Worm (Caenorhabditis elegans) whole organism, L3 larva: ENCODE results near the gene dro-1.
A peak's percentile ranks its signal among the peaks of the same experiment; 100 is the strongest.

ENCODE experiments used
- R02D3.7 ChIP-seq: fragments of 150-350 bp; optimal IDR thresholded peaks from 2 replicates; lab custom pipeline; 2014; ENCODE audit warnings: missing biosample characterization, missing genetic modification characterization
- ZK546.5 ChIP-seq: sonication (generic microtip); optimal IDR thresholded peaks from 2 replicates; lab custom pipeline; 2017; ENCODE audit warnings: missing biosample characterization, missing genetic modification characterization
- aly-2 ChIP-seq: fragments of 150-350 bp; optimal IDR thresholded peaks from 2 replicates; lab custom pipeline; 2014; ENCODE audit warnings: missing biosample characterization, missing genetic modification characterization
- ama-1 ChIP-seq: fragments of 150-350 bp; optimal IDR thresholded peaks from 2 replicates; lab custom pipeline; 2018
- ceh-16 ChIP-seq: sonication (generic microtip); optimal IDR thresholded peaks from 2 replicates; lab custom pipeline; 2017; ENCODE audit warnings: missing biosample characterization, missing genetic modification characterization
- ceh-28 ChIP-seq: fragments of 150-350 bp; optimal IDR thresholded peaks from 2 replicates; lab custom pipeline; 2014; ENCODE audit warnings: missing biosample characterization, missing genetic modification reagents, missing genetic modification characterization
- ceh-82 ChIP-seq: fragments of 150-350 bp; optimal IDR thresholded peaks from 2 replicates; lab custom pipeline; 2014; ENCODE audit warnings: missing biosample characterization, missing genetic modification characterization
- ceh-9 ChIP-seq: sonication (generic microtip); optimal IDR thresholded peaks from 2 replicates; lab custom pipeline; 2018; ENCODE audit warnings: missing biosample characterization, missing genetic modification characterization
- daf-12 ChIP-seq: fragments of 150-350 bp; optimal IDR thresholded peaks from 2 replicates; lab custom pipeline; 2014; ENCODE audit warnings: missing biosample characterization, missing genetic modification reagents, missing genetic modification characterization
- egl-27 ChIP-seq: sonication (generic microtip); optimal IDR thresholded peaks from 4 replicates; lab custom pipeline; 2017; ENCODE audit warnings: missing biosample characterization, missing genetic modification reagents, missing genetic modification characterization
- egl-5 ChIP-seq: fragments of 150-350 bp; optimal IDR thresholded peaks from 2 replicates; lab custom pipeline; 2017; ENCODE audit warnings: missing biosample characterization, missing genetic modification reagents, missing genetic modification characterization, inconsistent platforms
- elt-1 ChIP-seq: fragments of 150-350 bp; optimal IDR thresholded peaks from 2 replicates; lab custom pipeline; 2014; ENCODE audit warnings: missing biosample characterization, missing genetic modification characterization
- elt-2 ChIP-seq: sonication (generic microtip); optimal IDR thresholded peaks from 2 replicates; lab custom pipeline; 2016; ENCODE audit warnings: missing genetic modification reagents, mild to moderate bottlenecking, missing genetic modification characterization, missing compliant biosample characterization
- elt-3 ChIP-seq, 3 experiments: fragments of 150-350 bp in 1 of 3; sonication (generic microtip) in 2 of 3; optimal IDR thresholded peaks; 2 replicates in 2 of 3; 4 replicates in 1 of 3; lab custom pipeline; 2014 to 2017; ENCODE audit warnings: missing biosample characterization in 3 of 3, missing genetic modification characterization in 3 of 3
- eor-1 ChIP-seq, 2 experiments: fragments of 150-350 bp; optimal IDR thresholded peaks; 2 replicates each; lab custom pipeline; 2014 to 2018; ENCODE audit warnings: missing biosample characterization in 2 of 2, missing genetic modification characterization in 2 of 2
- fkh-10 ChIP-seq: sonication (generic microtip); optimal IDR thresholded peaks from 2 replicates; lab custom pipeline; 2017; ENCODE audit warnings: missing biosample characterization, missing genetic modification reagents, missing genetic modification characterization
- fkh-2 ChIP-seq: fragments of 150-350 bp; optimal IDR thresholded peaks from 2 replicates; lab custom pipeline; 2014; ENCODE audit warnings: missing biosample characterization, missing genetic modification reagents, missing genetic modification characterization
- hmg-11 ChIP-seq: sonication (generic microtip); optimal IDR thresholded peaks from 2 replicates; lab custom pipeline; 2016; ENCODE audit warnings: missing genetic modification characterization, missing compliant biosample characterization
- jun-1 ChIP-seq: fragments of 150-350 bp; optimal IDR thresholded peaks from 2 replicates; lab custom pipeline; 2014; ENCODE audit warnings: missing biosample characterization, missing genetic modification reagents, missing genetic modification characterization
- lin-15B ChIP-seq: fragments of 150-350 bp; optimal IDR thresholded peaks from 2 replicates; lab custom pipeline; 2014; ENCODE audit warnings: missing biosample characterization, missing genetic modification characterization
- lin-39 ChIP-seq: fragments of 150-350 bp; optimal IDR thresholded peaks from 2 replicates; lab custom pipeline; 2018; ENCODE audit warnings: missing biosample characterization, missing genetic modification reagents, missing genetic modification characterization
- lsy-12 ChIP-seq: sonication (generic microtip); optimal IDR thresholded peaks from 2 replicates; lab custom pipeline; 2016; ENCODE audit warnings: mild to moderate bottlenecking, missing genetic modification characterization, missing compliant biosample characterization
- mdl-1 ChIP-seq: fragments of 150-350 bp; optimal IDR thresholded peaks from 2 replicates; lab custom pipeline; 2014; ENCODE audit warnings: missing biosample characterization, missing genetic modification characterization
- nfya-1 ChIP-seq: sonication (generic microtip); optimal IDR thresholded peaks from 2 replicates; lab custom pipeline; 2017; ENCODE audit warnings: missing genetic modification characterization, mild to moderate bottlenecking, missing compliant biosample characterization, antibody characterized with exemption, moderate library complexity; ENCODE audit not compliant: insufficient read depth
- nhr-12 ChIP-seq: fragments of 150-350 bp; optimal IDR thresholded peaks from 2 replicates; lab custom pipeline; 2014; ENCODE audit warnings: missing biosample characterization, missing genetic modification characterization
- nhr-23 ChIP-seq: fragments of 150-350 bp; optimal IDR thresholded peaks from 2 replicates; lab custom pipeline; 2014; ENCODE audit warnings: missing biosample characterization, missing genetic modification reagents, missing genetic modification characterization
- nhr-25 ChIP-seq: sonication (generic microtip); optimal IDR thresholded peaks from 2 replicates; lab custom pipeline; 2017; ENCODE audit warnings: missing biosample characterization, missing genetic modification characterization
- nhr-43 ChIP-seq: sonication (generic microtip); optimal IDR thresholded peaks from 2 replicates; lab custom pipeline; 2016; ENCODE audit warnings: mild to moderate bottlenecking, missing genetic modification characterization, missing compliant biosample characterization; ENCODE audit not compliant: poor library complexity, severe bottlenecking
- nhr-67 ChIP-seq: fragments of 150-350 bp; optimal IDR thresholded peaks from 2 replicates; lab custom pipeline; 2014; ENCODE audit warnings: missing biosample characterization, missing genetic modification characterization
- nhr-76 ChIP-seq: fragments of 150-350 bp; sonication (generic microtip); optimal IDR thresholded peaks from 5 replicates; lab custom pipeline; 2014; ENCODE audit warnings: missing biosample characterization, missing genetic modification characterization
- pha-4 ChIP-seq: fragments of 150-350 bp; optimal IDR thresholded peaks from 2 replicates; lab custom pipeline; 2014; ENCODE audit warnings: missing biosample characterization, missing genetic modification reagents, missing genetic modification characterization
- pqm-1 ChIP-seq: fragments of 150-350 bp; optimal IDR thresholded peaks from 2 replicates; lab custom pipeline; 2017; ENCODE audit warnings: missing biosample characterization, missing genetic modification characterization, inconsistent platforms
- sea-2 ChIP-seq: fragments of 150-350 bp; sonication (generic microtip); optimal IDR thresholded peaks from 4 replicates; lab custom pipeline; 2014; ENCODE audit warnings: missing biosample characterization, missing genetic modification reagents, missing genetic modification characterization
- skn-1 ChIP-seq: fragments of 150-350 bp; optimal IDR thresholded peaks from 2 replicates; lab custom pipeline; 2014; ENCODE audit warnings: missing biosample characterization, missing genetic modification characterization
- unc-62 ChIP-seq: fragments of 150-350 bp; sonication (generic microtip); optimal IDR thresholded peaks from 4 replicates; lab custom pipeline; 2014; ENCODE audit warnings: missing biosample characterization, missing genetic modification reagents, missing genetic modification characterization
- zag-1 ChIP-seq: fragments of 150-350 bp; optimal IDR thresholded peaks from 2 replicates; lab custom pipeline; 2014; ENCODE audit warnings: missing biosample characterization, missing genetic modification characterization
- ztf-4 ChIP-seq: fragments of 150-350 bp; optimal IDR thresholded peaks from 2 replicates; lab custom pipeline; 2014; ENCODE audit warnings: missing biosample characterization, missing genetic modification characterization

dro-1 gene

DNA sequence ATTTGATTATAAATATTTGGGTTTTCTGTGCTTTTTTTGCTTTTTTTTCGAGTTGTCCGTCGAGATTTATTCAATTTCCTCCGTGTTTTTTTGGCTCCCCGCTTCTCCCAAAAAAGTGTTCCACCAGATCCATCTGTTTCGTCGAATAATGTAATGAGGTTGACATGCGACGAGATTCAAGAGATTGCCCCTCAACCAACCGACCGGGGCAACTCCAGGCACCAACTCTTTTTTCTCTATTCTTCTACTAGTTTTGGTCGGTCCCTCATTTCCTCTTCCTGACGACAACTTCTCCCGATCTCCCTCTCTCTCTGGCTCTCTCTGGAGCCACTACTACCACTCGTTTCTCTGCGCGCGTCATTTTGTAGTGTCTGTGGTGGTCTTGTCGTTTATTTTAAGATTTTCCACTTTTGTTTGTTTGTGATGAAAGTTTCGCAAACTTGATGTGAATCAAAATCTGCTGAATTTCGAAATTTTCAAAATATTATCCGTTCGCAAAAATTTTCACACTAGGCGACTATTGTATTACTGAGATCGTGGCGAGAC is 5.4 kb downstream of the dro-1 start:
- TF ChIP-seq nfya-1 (tag; lab: Kevin White, UChicago) (peak; percentile 19), jun-1 (tag; lab: Kevin White, UChicago) (no peak), lin-39 (tag; lab: Kevin White, UChicago) (peak; percentile 50)

DNA sequence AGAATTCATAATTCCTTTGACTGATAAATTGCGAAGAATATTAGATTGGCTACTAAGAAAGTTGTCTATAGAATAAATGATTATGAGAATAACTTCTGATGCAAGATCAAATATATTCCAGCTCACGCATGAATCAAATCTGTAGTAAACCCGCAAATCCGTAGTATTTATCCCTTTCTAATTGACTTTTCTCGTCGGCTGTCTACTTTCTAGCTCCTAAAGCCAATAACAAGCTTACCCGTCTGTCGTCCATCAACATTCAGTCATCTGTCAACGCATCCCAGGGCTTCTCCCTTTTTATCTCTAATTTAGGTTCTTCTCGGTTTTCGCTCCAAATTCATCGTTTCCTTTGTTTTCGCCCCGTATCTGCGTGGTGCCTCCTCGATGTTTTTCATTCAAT is 6.4 kb downstream of the dro-1 start:
- TF ChIP-seq fkh-2 (tag; lab: Kevin White, UChicago) (no peak), nhr-76 (tag; lab: Kevin White, UChicago) (no peak), egl-27 (tag; lab: Kevin White, UChicago) (no peak), daf-12 (tag; lab: Kevin White, UChicago) (no peak), elt-2 (tag; lab: Kevin White, UChicago) (no peak), ztf-4 (tag; lab: Kevin White, UChicago) (no peak), nhr-67 (no peak), elt-1 (no peak), skn-1 (no peak), ama-1 (lab: Kevin White, UChicago) (no peak), ceh-9 (tag; lab: Kevin White, UChicago) (no peak), sea-2 (no peak), pha-4 (tag; lab: Kevin White, UChicago) (no peak), nhr-23 (no peak), mdl-1 (no peak), elt-3 (tag; optimal IDR thresholded peaks at IDR 0.05; lab: Kevin White, UChicago) (no peak), ceh-28 (no peak), hmg-11 (tag; lab: Kevin White, UChicago) (no peak), aly-2 (tag; lab: Kevin White, UChicago) (no peak), ceh-16 (tag; lab: Kevin White, UChicago) (no peak)
- TF ChIP-seq, all 47 proteins: peak for 0

DNA sequence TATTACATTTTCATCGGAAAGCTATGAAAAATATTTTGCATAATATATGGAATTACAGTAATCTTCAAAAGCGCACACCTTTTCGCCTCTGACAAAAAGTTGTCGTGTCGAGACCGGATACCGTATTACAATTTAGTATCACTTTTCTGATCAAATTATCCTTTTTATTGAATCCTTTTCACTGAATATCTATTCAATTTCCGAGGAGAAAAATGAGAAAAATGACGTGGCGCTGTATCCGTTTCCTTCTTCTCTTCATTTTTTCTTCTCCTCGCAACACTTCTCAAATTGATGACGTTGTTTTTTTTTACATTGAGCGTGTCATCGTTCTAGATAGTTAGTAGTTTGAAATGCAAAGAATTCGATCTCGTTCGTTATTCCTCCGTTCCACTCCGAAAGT is 8.5 kb downstream of the dro-1 start:
- TF ChIP-seq lin-39 (tag; lab: Kevin White, UChicago) (no peak), ceh-82 (no peak), pha-4 (tag; lab: Kevin White, UChicago) (no peak), lsy-12 (tag; lab: Kevin White, UChicago) (no peak), pqm-1 (no peak), egl-5 (no peak), nhr-23 (no peak), sea-2 (no peak), nhr-12 (tag; lab: Kevin White, UChicago) (no peak), R02D3.7 (tag; lab: Kevin White, UChicago) (no peak), hmg-11 (tag; lab: Kevin White, UChicago) (no peak), daf-12 (tag; lab: Kevin White, UChicago) (no peak), nhr-43 (tag; lab: Kevin White, UChicago) (no peak), nhr-25 (tag; lab: Kevin White, UChicago) (no peak), egl-27 (tag; lab: Kevin White, UChicago) (no peak)

DNA sequence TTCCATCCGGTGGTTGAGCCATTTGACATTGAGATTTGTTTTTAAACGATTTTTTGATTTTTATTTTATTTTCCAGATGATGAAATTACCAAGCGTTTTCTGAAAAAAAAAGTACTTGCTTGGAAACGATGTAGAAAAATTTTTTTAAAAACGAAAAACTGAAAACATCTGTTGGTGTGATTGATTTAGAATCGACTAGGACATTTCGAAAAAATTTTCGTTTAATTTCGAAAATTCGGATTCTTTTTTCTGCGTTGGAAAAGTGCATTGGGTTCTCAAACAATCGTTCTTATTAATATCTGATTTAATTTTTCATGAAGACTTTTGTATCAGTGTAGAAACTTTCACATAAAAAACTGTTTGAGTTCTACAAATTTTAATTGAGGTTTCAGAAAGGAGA is 16.8 kb downstream of the dro-1 start, which contains the start of gene F53A2.9:
TSS of gene F53A2.9 (minus strand) at position 101 of the 400 bp plus-strand sequence.
- TF ChIP-seq fkh-10 = no peak
- TF ChIP-seq elt-2 (tag; lab: Kevin White, UChicago) = no peak
- TF ChIP-seq lin-15B (tag; lab: Kevin White, UChicago) = no peak
- TF ChIP-seq sea-2 = no peak
- no peak for TF ChIP-seq daf-12 (tag; lab: Kevin White, UChicago)
- TF ChIP-seq R02D3.7 (tag; lab: Kevin White, UChicago) = no peak
- no peak for TF ChIP-seq eor-1 (tag; optimal IDR thresholded peaks at IDR 0.05; lab: Kevin White, UChicago)
- no peak for TF ChIP-seq mdl-1
- no peak for TF ChIP-seq nhr-67
- no peak for TF ChIP-seq skn-1
- TF ChIP-seq unc-62 (GFP tag; lab: Kevin White, UChicago) = no peak
- TF ChIP-seq ZK546.5 (tag; lab: Kevin White, UChicago) = no peak
- no peak for TF ChIP-seq zag-1 (tag; lab: Kevin White, UChicago)
- no peak for TF ChIP-seq jun-1 (tag; lab: Kevin White, UChicago)
- no peak for TF ChIP-seq pqm-1
- no peak for TF ChIP-seq lin-39 (tag; lab: Kevin White, UChicago)
